Fruit fly (Drosophila melanogaster) whole organism, embryonic: ENCODE measurements around the gene CG12009.

Experiments used
- Abd-B ChIP-seq: fragments of 200-800 bp; sonication (Bioruptor generic); optimal IDR thresholded peaks from 2 replicates; lab custom pipeline; 2018; ENCODE audit warnings: missing biosample characterization, mild to moderate bottlenecking, missing genetic modification characterization, moderate library complexity
- Adf1 ChIP-seq: fragments of 200-800 bp; sonication (Bioruptor generic); IDR thresholded peaks from 2 replicates; pipeline ENCODE4 v1.3.6; 2022; ENCODE audit warnings: missing biosample characterization, missing genetic modification characterization
- Asciz ChIP-seq: fragments of 200-800 bp; sonication (Bioruptor generic); optimal IDR thresholded peaks from 2 replicates; lab custom pipeline; 2017; ENCODE audit warnings: missing biosample characterization, mild to moderate bottlenecking, missing genetic modification characterization, missing genetic modification reagents
- CG10267 ChIP-seq: fragments of 200-800 bp; sonication (Bioruptor generic); optimal IDR thresholded peaks from 2 replicates; lab custom pipeline; 2018; ENCODE audit warnings: missing biosample characterization, mild to moderate bottlenecking, missing genetic modification characterization, moderate library complexity
- CG11560 ChIP-seq: fragments of 200-800 bp; sonication (Bioruptor generic); IDR thresholded peaks from 3 replicates; pipeline ENCODE4 v1.3.6; 2022; ENCODE audit warnings: missing biosample characterization, missing genetic modification characterization
- CG12104 ChIP-seq: fragments of 200-800 bp; sonication (Bioruptor generic); optimal IDR thresholded peaks from 3 replicates; lab custom pipeline; 2016; ENCODE audit warnings: missing biosample characterization, missing genetic modification characterization
- CG12219 ChIP-seq: fragments of 200-800 bp; sonication (Bioruptor generic); optimal IDR thresholded peaks from 3 replicates; lab custom pipeline; 2018; ENCODE audit warnings: missing biosample characterization, mild to moderate bottlenecking, missing genetic modification characterization
- CG1529 ChIP-seq: fragments of 200-800 bp; sonication (Bioruptor generic); optimal IDR thresholded peaks from 3 replicates; lab custom pipeline; 2018; ENCODE audit warnings: missing biosample characterization, missing genetic modification characterization
- CG1647 ChIP-seq: fragments of 200-800 bp; sonication (Bioruptor generic); optimal IDR thresholded peaks from 3 replicates; lab custom pipeline; 2016; ENCODE audit warnings: missing biosample characterization, missing genetic modification characterization
- CG17359 ChIP-seq: fragments of 200-800 bp; sonication (Bioruptor generic); optimal IDR thresholded peaks from 3 replicates; lab custom pipeline; 2018; ENCODE audit warnings: missing biosample characterization, mild to moderate bottlenecking, missing genetic modification characterization, moderate library complexity
- CG2116 ChIP-seq: fragments of 200-800 bp; sonication (Bioruptor generic); optimal IDR thresholded peaks from 3 replicates; lab custom pipeline; 2018; ENCODE audit warnings: missing biosample characterization, mild to moderate bottlenecking, missing genetic modification characterization
- CG2202 ChIP-seq: fragments of 200-800 bp; sonication (Bioruptor generic); optimal IDR thresholded peaks from 2 replicates; lab custom pipeline; 2018; ENCODE audit warnings: missing biosample characterization, mild to moderate bottlenecking, missing genetic modification characterization
- CG2889 ChIP-seq: fragments of 200-800 bp; sonication (Bioruptor generic); IDR thresholded peaks from 3 replicates; pipeline ENCODE4 v1.3.6; 2022; ENCODE audit warnings: missing biosample characterization, missing genetic modification characterization
- CG34224 ChIP-seq: fragments of 200-800 bp; sonication (Bioruptor generic); IDR thresholded peaks from 3 replicates; pipeline ENCODE4 v1.3.6; 2022; ENCODE audit warnings: missing biosample characterization, missing genetic modification characterization; ENCODE audit not compliant: partially characterized antibody
- CG4282 ChIP-seq: fragments of 200-800 bp; sonication (Bioruptor generic); optimal IDR thresholded peaks from 2 replicates; lab custom pipeline; 2016; ENCODE audit warnings: missing biosample characterization, missing genetic modification characterization
- CG5245 ChIP-seq: fragments of 200-800 bp; sonication (Bioruptor generic); optimal IDR thresholded peaks from 3 replicates; lab custom pipeline; 2016; ENCODE audit warnings: missing biosample characterization, missing genetic modification characterization
- CG5953 ChIP-seq: fragments of 200-800 bp; sonication (Bioruptor generic); IDR thresholded peaks from 2 replicates; pipeline ENCODE4 v1.3.6; 2022; ENCODE audit warnings: missing biosample characterization, missing genetic modification characterization
- CG6813 ChIP-seq: fragments of 200-800 bp; sonication (Bioruptor generic); optimal IDR thresholded peaks from 2 replicates; lab custom pipeline; 2017; ENCODE audit warnings: missing biosample characterization, missing genetic modification characterization, mild to moderate bottlenecking, moderate library complexity, missing genetic modification reagents
- CG7271 ChIP-seq: fragments of 200-800 bp; sonication (Bioruptor generic); optimal IDR thresholded peaks from 2 replicates; lab custom pipeline; 2018; ENCODE audit warnings: missing biosample characterization, mild to moderate bottlenecking, missing genetic modification characterization, moderate library complexity
- CG8765 ChIP-seq: fragments of 200-800 bp; sonication (Bioruptor generic); IDR thresholded peaks from 2 replicates; pipeline ENCODE4 v1.3.6; 2022; ENCODE audit warnings: missing biosample characterization, missing genetic modification characterization
- CG9215 ChIP-seq: fragments of 200-800 bp; sonication (Bioruptor generic); IDR thresholded peaks from 2 replicates; pipeline ENCODE4 v1.3.6; 2022; ENCODE audit warnings: missing biosample characterization, missing genetic modification characterization
- CG9437 ChIP-seq: fragments of 200-800 bp; sonication (Bioruptor generic); optimal IDR thresholded peaks from 2 replicates; lab custom pipeline; 2018; ENCODE audit warnings: missing biosample characterization, mild to moderate bottlenecking, missing genetic modification characterization
- CG9876 ChIP-seq: fragments of 200-800 bp; sonication (Bioruptor generic); optimal IDR thresholded peaks from 2 replicates; lab custom pipeline; 2016; ENCODE audit warnings: missing biosample characterization, missing genetic modification characterization
- CrebB ChIP-seq: fragments of 200-800 bp; sonication (Bioruptor generic); optimal IDR thresholded peaks from 3 replicates; lab custom pipeline; 2018; ENCODE audit warnings: missing biosample characterization, mild to moderate bottlenecking, missing genetic modification characterization
- Deaf1 ChIP-seq: fragments of 200-800 bp; optimal IDR thresholded peaks from 3 replicates; lab custom pipeline; 2019; ENCODE audit warnings: missing biosample characterization, mild to moderate bottlenecking, missing genetic modification characterization, moderate library complexity
- Doc3 ChIP-seq: fragments of 200-800 bp; sonication (Bioruptor generic); IDR thresholded peaks from 3 replicates; pipeline ENCODE4 v1.3.6; 2022; ENCODE audit warnings: missing biosample characterization, missing genetic modification characterization; ENCODE audit not compliant: partially characterized antibody
- Drgx ChIP-seq: fragments of 200-800 bp; sonication (Bioruptor generic); IDR thresholded peaks from 2 replicates; pipeline ENCODE4 v1.3.6; 2022; ENCODE audit warnings: missing biosample characterization, missing genetic modification characterization
- Fer1 ChIP-seq: fragments of 200-800 bp; sonication (Bioruptor generic); optimal IDR thresholded peaks from 2 replicates; lab custom pipeline; 2017; ENCODE audit warnings: missing biosample characterization, mild to moderate bottlenecking, missing genetic modification characterization
- H2.0 ChIP-seq: fragments of 200-800 bp; sonication (Bioruptor generic); IDR thresholded peaks from 2 replicates; pipeline ENCODE4 v1.3.6; 2022; ENCODE audit warnings: missing biosample characterization, missing genetic modification characterization
- HmgD ChIP-seq: fragments of 200-800 bp; sonication (Bioruptor generic); optimal IDR thresholded peaks from 3 replicates; lab custom pipeline; 2016; ENCODE audit warnings: missing biosample characterization, missing genetic modification characterization
- Kr ChIP-seq: fragments of 200-800 bp; sonication (Bioruptor generic); optimal IDR thresholded peaks from 2 replicates; lab custom pipeline; 2017; ENCODE audit warnings: missing biosample characterization, mild to moderate bottlenecking, missing genetic modification characterization
- Xrp1 ChIP-seq: fragments of 200-800 bp; sonication (Bioruptor generic); IDR thresholded peaks from 2 replicates; pipeline ENCODE4 v1.3.6; 2022; ENCODE audit warnings: missing biosample characterization, missing genetic modification characterization
- amos ChIP-seq: fragments of 200-800 bp; sonication (Bioruptor generic); IDR thresholded peaks from 2 replicates; pipeline ENCODE4 v1.3.6; 2022; ENCODE audit warnings: missing biosample characterization, missing genetic modification characterization; ENCODE audit not compliant: partially characterized antibody
- bsh ChIP-seq, 2 experiments: fragments of 200-800 bp; sonication (Bioruptor generic); optimal IDR thresholded peaks; 2 replicates each; lab custom pipeline; 2017 to 2018; ENCODE audit warnings: mild to moderate bottlenecking in 2 of 2, missing biosample characterization in 2 of 2, missing genetic modification characterization in 2 of 2, moderate library complexity in 1 of 2
- caup ChIP-seq: fragments of 200-800 bp; sonication (Bioruptor generic); optimal IDR thresholded peaks from 3 replicates; lab custom pipeline; 2017; ENCODE audit warnings: missing biosample characterization, mild to moderate bottlenecking, missing genetic modification characterization, moderate library complexity; ENCODE audit not compliant: severe bottlenecking
- chn ChIP-seq: fragments of 200-800 bp; sonication (Bioruptor generic); optimal IDR thresholded peaks from 2 replicates; lab custom pipeline; 2016; ENCODE audit warnings: missing biosample characterization, missing genetic modification characterization
- crc ChIP-seq: fragments of 200-800 bp; sonication (Bioruptor generic); optimal IDR thresholded peaks from 2 replicates; lab custom pipeline; 2016; ENCODE audit warnings: missing biosample characterization, missing genetic modification characterization
- da ChIP-seq: fragments of 200-800 bp; sonication (Bioruptor generic); optimal IDR thresholded peaks from 2 replicates; lab custom pipeline; 2016; ENCODE audit warnings: missing biosample characterization, missing genetic modification characterization
- dati ChIP-seq: fragments of 200-800 bp; sonication (Bioruptor generic); IDR thresholded peaks from 2 replicates; pipeline ENCODE4 v1.3.6; 2022; ENCODE audit warnings: missing biosample characterization, missing genetic modification characterization
- dm ChIP-seq: fragments of 200-800 bp; sonication (Bioruptor generic); optimal IDR thresholded peaks from 3 replicates; lab custom pipeline; 2016; ENCODE audit warnings: missing biosample characterization, missing genetic modification characterization
- eyg ChIP-seq: fragments of 200-800 bp; sonication (Bioruptor generic); optimal IDR thresholded peaks from 3 replicates; lab custom pipeline; 2016; ENCODE audit warnings: missing biosample characterization, missing genetic modification characterization
- gsb-n ChIP-seq: fragments of 200-800 bp; sonication (Bioruptor generic); optimal IDR thresholded peaks from 3 replicates; lab custom pipeline; 2018; ENCODE audit warnings: missing biosample characterization, mild to moderate bottlenecking, missing genetic modification characterization
- klu ChIP-seq: fragments of 200-800 bp; sonication (Bioruptor generic); IDR thresholded peaks from 2 replicates; pipeline ENCODE4 v1.3.6; 2022; ENCODE audit warnings: missing biosample characterization, missing genetic modification characterization
- maf-S ChIP-seq: fragments of 200-800 bp; sonication (Bioruptor generic); optimal IDR thresholded peaks from 2 replicates; lab custom pipeline; 2016; ENCODE audit warnings: missing biosample characterization, missing genetic modification characterization
- nau ChIP-seq: fragments of 200-800 bp; sonication (Bioruptor generic); optimal IDR thresholded peaks from 3 replicates; lab custom pipeline; 2017; ENCODE audit warnings: missing biosample characterization, mild to moderate bottlenecking, missing genetic modification characterization, missing genetic modification reagents
- pfk ChIP-seq: fragments of 200-800 bp; sonication (Bioruptor generic); optimal IDR thresholded peaks from 2 replicates; lab custom pipeline; 2018; ENCODE audit warnings: missing biosample characterization, mild to moderate bottlenecking, missing genetic modification characterization, moderate library complexity
- pros ChIP-seq: fragments of 200-800 bp; sonication (Bioruptor generic); optimal IDR thresholded peaks from 3 replicates; lab custom pipeline; 2019; ENCODE audit warnings: missing biosample characterization, mild to moderate bottlenecking, missing genetic modification characterization, moderate library complexity
- pum ChIP-seq: fragments of 200-800 bp; sonication (Bioruptor generic); optimal IDR thresholded peaks from 2 replicates; lab custom pipeline; 2016; ENCODE audit warnings: missing biosample characterization, missing genetic modification characterization
- tup ChIP-seq: fragments of 200-800 bp; sonication (Bioruptor generic); optimal IDR thresholded peaks from 2 replicates; lab custom pipeline; 2016; ENCODE audit warnings: missing biosample characterization, mild to moderate bottlenecking, missing genetic modification characterization, moderate library complexity
- wdn ChIP-seq: fragments of 200-800 bp; sonication (Bioruptor generic); IDR thresholded peaks from 2 replicates; pipeline ENCODE4 v1.3.6; 2022; ENCODE audit warnings: missing biosample characterization, missing genetic modification characterization

CG12009 gene

DNA sequence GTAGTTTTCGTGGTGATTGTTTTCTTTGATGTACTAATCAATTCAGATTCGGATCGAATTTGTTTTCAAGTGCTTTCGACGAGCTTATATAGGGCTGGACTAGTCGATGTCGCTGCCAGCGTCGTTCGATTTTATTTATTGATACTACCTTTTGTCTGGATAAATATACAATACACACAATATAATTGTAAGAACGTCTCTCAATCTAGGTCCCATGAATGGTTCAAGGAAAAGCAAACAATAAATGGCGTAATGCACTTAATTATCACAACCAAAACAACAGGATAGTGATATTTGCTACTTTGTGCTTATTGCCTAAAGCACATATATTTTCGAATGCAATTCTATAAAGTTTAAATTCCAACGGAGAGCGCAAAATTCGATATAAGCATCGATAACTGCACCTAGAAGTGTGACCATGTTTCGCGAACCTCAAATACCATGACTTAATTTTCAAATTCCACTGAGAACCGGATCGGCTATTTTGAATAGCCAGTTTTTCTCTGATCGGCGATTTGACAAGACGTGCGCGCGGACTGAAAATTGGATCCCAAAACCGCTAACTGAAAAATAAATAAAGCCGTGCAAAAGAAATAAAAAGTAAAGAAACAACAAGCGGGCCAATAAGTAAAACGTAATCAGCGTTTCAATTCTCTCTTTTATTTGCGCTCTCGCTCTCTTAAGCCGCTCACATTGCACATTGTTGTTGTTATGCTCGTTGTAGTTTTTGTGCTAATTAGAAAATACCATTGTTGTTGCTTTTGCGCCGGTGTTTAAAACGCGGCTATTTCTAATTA is 45.3 kb downstream of the CG12009 start, which contains the start of the genes Drsl6 and kst (continued):
- TF ChIP-seq chn (GFP tag; lab: Kevin White, UChicago) (no peak), CG2116 (GFP tag; lab: Kevin White, UChicago) (peak; percentile 65), Adf1 (no peak), CG1529 (GFP tag; lab: Kevin White, UChicago) (no peak), Asciz (GFP tag; lab: Kevin White, UChicago) (no peak), bsh (GFP tag; optimal IDR thresholded peaks at IDR 0.05; lab: Kevin White, UChicago) (peak in 1 of 2 experiments; percentile 9), Doc3 (no peak), HmgD (GFP tag; lab: Kevin White, UChicago) (peak; percentile 60), pros (GFP tag; lab: Kevin White, UChicago) (peak; percentile 37), CG2889 (GFP tag; lab: Robert Waterston, UW) (no peak), dm (GFP tag; lab: Kevin White, UChicago) (no peak), CG11560 (tag; lab: Robert Waterston, UW) (no peak), CG5245 (no peak), CG17359 (tag; lab: Kevin White, UChicago) (peak; percentile 34), tup (GFP tag; lab: Kevin White, UChicago) (no peak), maf-S (peak; percentile 29), Drgx (GFP tag; lab: Robert Waterston, UW) (peak; percentile 44; the same call in 1 of the 2 replicates), nau (GFP tag; lab: Kevin White, UChicago) (no peak), CG12104 (no peak), Kr (GFP tag; lab: Kevin White, UChicago) (no peak), CG34224 (GFP tag; lab: Robert Waterston, UW) (peak; percentile 64), crc (no peak), CG2202 (tag; lab: Kevin White, UChicago) (peak; percentile 36), CG7271 (no peak), Fer1 (GFP tag; lab: Kevin White, UChicago) (peak; percentile 32), caup (GFP tag; lab: Kevin White, UChicago) (peak; percentile 57), Abd-B (GFP tag; lab: Kevin White, UChicago) (no peak), dati (no peak), CG12219 (no peak), CG9215 (no peak), wdn (GFP tag; lab: Robert Waterston, UW) (no peak), CG9437 (GFP tag; lab: Kevin White, UChicago) (no peak), gsb-n (tag; lab: Kevin White, UChicago) (no peak), amos (peak; percentile 60), CG6813 (GFP tag; lab: Kevin White, UChicago) (peak; percentile 9), eyg (GFP tag; lab: Kevin White, UChicago) (no peak), Xrp1 (GFP tag; lab: Robert Waterston, UW) (no peak), Deaf1 (tag; lab: Kevin White, UChicago) (no peak), klu (GFP tag; lab: Robert Waterston, UW) (no peak), CG8765 (no peak), pum (GFP tag; lab: Kevin White, UChicago) (no peak), CG10267 (tag; lab: Kevin White, UChicago) (peak; percentile 47), CG5953 (GFP tag; lab: Robert Waterston, UW) (no peak), CG1647 (GFP tag; lab: Kevin White, UChicago) (no peak), H2.0 (no peak), da (no peak), CG4282 (GFP tag; lab: Kevin White, UChicago) (no peak), CrebB (tag; lab: Kevin White, UChicago) (peak; percentile 59), CG9876 (no peak), pfk (GFP tag; lab: Kevin White, UChicago) (no peak)
